Worm (Caenorhabditis elegans) whole organism, L3 larva: ENCODE measurements around the gene C49C3.8.

Source experiments
- R02D3.7 ChIP-seq: fragments of 150-350 bp; optimal IDR thresholded peaks from 2 replicates; lab custom pipeline; 2014; ENCODE audit warnings: missing biosample characterization, missing genetic modification characterization
- ZK546.5 ChIP-seq: sonication (generic microtip); optimal IDR thresholded peaks from 2 replicates; lab custom pipeline; 2017; ENCODE audit warnings: missing biosample characterization, missing genetic modification characterization
- aly-2 ChIP-seq: fragments of 150-350 bp; optimal IDR thresholded peaks from 2 replicates; lab custom pipeline; 2014; ENCODE audit warnings: missing biosample characterization, missing genetic modification characterization
- ama-1 ChIP-seq: fragments of 150-350 bp; optimal IDR thresholded peaks from 2 replicates; lab custom pipeline; 2018
- ceh-16 ChIP-seq: sonication (generic microtip); optimal IDR thresholded peaks from 2 replicates; lab custom pipeline; 2017; ENCODE audit warnings: missing biosample characterization, missing genetic modification characterization
- ceh-28 ChIP-seq: fragments of 150-350 bp; optimal IDR thresholded peaks from 2 replicates; lab custom pipeline; 2014; ENCODE audit warnings: missing biosample characterization, missing genetic modification reagents, missing genetic modification characterization
- ceh-82 ChIP-seq: fragments of 150-350 bp; optimal IDR thresholded peaks from 2 replicates; lab custom pipeline; 2014; ENCODE audit warnings: missing biosample characterization, missing genetic modification characterization
- ceh-9 ChIP-seq: sonication (generic microtip); optimal IDR thresholded peaks from 2 replicates; lab custom pipeline; 2018; ENCODE audit warnings: missing biosample characterization, missing genetic modification characterization
- daf-12 ChIP-seq: fragments of 150-350 bp; optimal IDR thresholded peaks from 2 replicates; lab custom pipeline; 2014; ENCODE audit warnings: missing biosample characterization, missing genetic modification reagents, missing genetic modification characterization
- egl-27 ChIP-seq: sonication (generic microtip); optimal IDR thresholded peaks from 4 replicates; lab custom pipeline; 2017; ENCODE audit warnings: missing biosample characterization, missing genetic modification reagents, missing genetic modification characterization
- egl-5 ChIP-seq: fragments of 150-350 bp; optimal IDR thresholded peaks from 2 replicates; lab custom pipeline; 2017; ENCODE audit warnings: missing biosample characterization, missing genetic modification reagents, missing genetic modification characterization, inconsistent platforms
- elt-1 ChIP-seq: fragments of 150-350 bp; optimal IDR thresholded peaks from 2 replicates; lab custom pipeline; 2014; ENCODE audit warnings: missing biosample characterization, missing genetic modification characterization
- elt-2 ChIP-seq: sonication (generic microtip); optimal IDR thresholded peaks from 2 replicates; lab custom pipeline; 2016; ENCODE audit warnings: missing genetic modification reagents, mild to moderate bottlenecking, missing genetic modification characterization, missing compliant biosample characterization
- elt-3 ChIP-seq, 3 experiments: fragments of 150-350 bp in 1 of 3; sonication (generic microtip) in 2 of 3; optimal IDR thresholded peaks; 2 replicates in 2 of 3; 4 replicates in 1 of 3; lab custom pipeline; 2014 to 2017; ENCODE audit warnings: missing biosample characterization in 3 of 3, missing genetic modification characterization in 3 of 3
- eor-1 ChIP-seq, 2 experiments: fragments of 150-350 bp; optimal IDR thresholded peaks; 2 replicates each; lab custom pipeline; 2014 to 2018; ENCODE audit warnings: missing biosample characterization in 2 of 2, missing genetic modification characterization in 2 of 2
- fkh-10 ChIP-seq: sonication (generic microtip); optimal IDR thresholded peaks from 2 replicates; lab custom pipeline; 2017; ENCODE audit warnings: missing biosample characterization, missing genetic modification reagents, missing genetic modification characterization
- fkh-2 ChIP-seq: fragments of 150-350 bp; optimal IDR thresholded peaks from 2 replicates; lab custom pipeline; 2014; ENCODE audit warnings: missing biosample characterization, missing genetic modification reagents, missing genetic modification characterization
- fos-1 ChIP-seq: fragments of 150-350 bp; optimal IDR thresholded peaks from 2 replicates; lab custom pipeline; 2014; ENCODE audit warnings: missing biosample characterization, missing genetic modification characterization
- hmg-11 ChIP-seq: sonication (generic microtip); optimal IDR thresholded peaks from 2 replicates; lab custom pipeline; 2016; ENCODE audit warnings: missing genetic modification characterization, missing compliant biosample characterization
- jun-1 ChIP-seq: fragments of 150-350 bp; optimal IDR thresholded peaks from 2 replicates; lab custom pipeline; 2014; ENCODE audit warnings: missing biosample characterization, missing genetic modification reagents, missing genetic modification characterization
- lin-15B ChIP-seq: fragments of 150-350 bp; optimal IDR thresholded peaks from 2 replicates; lab custom pipeline; 2014; ENCODE audit warnings: missing biosample characterization, missing genetic modification characterization
- lin-39 ChIP-seq: fragments of 150-350 bp; optimal IDR thresholded peaks from 2 replicates; lab custom pipeline; 2018; ENCODE audit warnings: missing biosample characterization, missing genetic modification reagents, missing genetic modification characterization
- lsy-12 ChIP-seq: sonication (generic microtip); optimal IDR thresholded peaks from 2 replicates; lab custom pipeline; 2016; ENCODE audit warnings: mild to moderate bottlenecking, missing genetic modification characterization, missing compliant biosample characterization
- mdl-1 ChIP-seq: fragments of 150-350 bp; optimal IDR thresholded peaks from 2 replicates; lab custom pipeline; 2014; ENCODE audit warnings: missing biosample characterization, missing genetic modification characterization
- mml-1 ChIP-seq: fragments of 150-350 bp; sonication (generic microtip); optimal IDR thresholded peaks from 3 replicates; lab custom pipeline; 2014; ENCODE audit warnings: missing biosample characterization, missing genetic modification characterization
- nfya-1 ChIP-seq: sonication (generic microtip); optimal IDR thresholded peaks from 2 replicates; lab custom pipeline; 2017; ENCODE audit warnings: missing genetic modification characterization, mild to moderate bottlenecking, missing compliant biosample characterization, antibody characterized with exemption, moderate library complexity; ENCODE audit not compliant: insufficient read depth
- nhr-11 ChIP-seq: fragments of 150-350 bp; optimal IDR thresholded peaks from 2 replicates; lab custom pipeline; 2014; ENCODE audit warnings: missing biosample characterization, missing genetic modification characterization
- nhr-12 ChIP-seq: fragments of 150-350 bp; optimal IDR thresholded peaks from 2 replicates; lab custom pipeline; 2014; ENCODE audit warnings: missing biosample characterization, missing genetic modification characterization
- nhr-23 ChIP-seq: fragments of 150-350 bp; optimal IDR thresholded peaks from 2 replicates; lab custom pipeline; 2014; ENCODE audit warnings: missing biosample characterization, missing genetic modification reagents, missing genetic modification characterization
- nhr-237 ChIP-seq: fragments of 150-350 bp; optimal IDR thresholded peaks from 2 replicates; lab custom pipeline; 2014; ENCODE audit warnings: missing biosample characterization, missing genetic modification characterization
- nhr-25 ChIP-seq: sonication (generic microtip); optimal IDR thresholded peaks from 2 replicates; lab custom pipeline; 2017; ENCODE audit warnings: missing biosample characterization, missing genetic modification characterization
- nhr-28 ChIP-seq: fragments of 150-350 bp; optimal IDR thresholded peaks from 2 replicates; lab custom pipeline; 2014; ENCODE audit warnings: missing biosample characterization, missing genetic modification characterization
- nhr-43 ChIP-seq: sonication (generic microtip); optimal IDR thresholded peaks from 2 replicates; lab custom pipeline; 2016; ENCODE audit warnings: mild to moderate bottlenecking, missing genetic modification characterization, missing compliant biosample characterization; ENCODE audit not compliant: poor library complexity, severe bottlenecking
- nhr-67 ChIP-seq: fragments of 150-350 bp; optimal IDR thresholded peaks from 2 replicates; lab custom pipeline; 2014; ENCODE audit warnings: missing biosample characterization, missing genetic modification characterization
- nhr-76 ChIP-seq: fragments of 150-350 bp; sonication (generic microtip); optimal IDR thresholded peaks from 5 replicates; lab custom pipeline; 2014; ENCODE audit warnings: missing biosample characterization, missing genetic modification characterization
- nhr-77 ChIP-seq: fragments of 150-350 bp; optimal IDR thresholded peaks from 2 replicates; lab custom pipeline; 2014; ENCODE audit warnings: missing biosample characterization, missing genetic modification characterization
- pha-4 ChIP-seq: fragments of 150-350 bp; optimal IDR thresholded peaks from 2 replicates; lab custom pipeline; 2014; ENCODE audit warnings: missing biosample characterization, missing genetic modification reagents, missing genetic modification characterization
- pqm-1 ChIP-seq: fragments of 150-350 bp; optimal IDR thresholded peaks from 2 replicates; lab custom pipeline; 2017; ENCODE audit warnings: missing biosample characterization, missing genetic modification characterization, inconsistent platforms
- sea-2 ChIP-seq: fragments of 150-350 bp; sonication (generic microtip); optimal IDR thresholded peaks from 4 replicates; lab custom pipeline; 2014; ENCODE audit warnings: missing biosample characterization, missing genetic modification reagents, missing genetic modification characterization
- skn-1 ChIP-seq: fragments of 150-350 bp; optimal IDR thresholded peaks from 2 replicates; lab custom pipeline; 2014; ENCODE audit warnings: missing biosample characterization, missing genetic modification characterization
- snpc-4 ChIP-seq: fragments of 150-350 bp; optimal IDR thresholded peaks from 2 replicates; lab custom pipeline; 2014; ENCODE audit warnings: missing biosample characterization, missing genetic modification characterization
- tbx-2 ChIP-seq: sonication (generic microtip); optimal IDR thresholded peaks from 2 replicates; lab custom pipeline; 2016; ENCODE audit warnings: mild to moderate bottlenecking, missing genetic modification characterization, missing compliant biosample characterization
- unc-39 ChIP-seq: sonication (generic microtip); optimal IDR thresholded peaks from 4 replicates; lab custom pipeline; 2017; ENCODE audit warnings: missing biosample characterization, missing genetic modification characterization
- unc-62 ChIP-seq: fragments of 150-350 bp; sonication (generic microtip); optimal IDR thresholded peaks from 4 replicates; lab custom pipeline; 2014; ENCODE audit warnings: missing biosample characterization, missing genetic modification reagents, missing genetic modification characterization
- ztf-11 ChIP-seq: fragments of 150-350 bp; optimal IDR thresholded peaks from 2 replicates; lab custom pipeline; 2014; ENCODE audit warnings: missing biosample characterization, missing genetic modification characterization
- ztf-4 ChIP-seq: fragments of 150-350 bp; optimal IDR thresholded peaks from 2 replicates; lab custom pipeline; 2014; ENCODE audit warnings: missing biosample characterization, missing genetic modification characterization

C49C3.8 gene

ce11 chrIV:17332261-17332660 lies 2.7 kb upstream of the C49C3.8 start, which contains the start of gene C49C3.7:
C49C3.7 (plus strand) TSS chrIV:17332561.
- TF ChIP-seq sea-2 (no peak), elt-1 (tag; lab: Kevin White, UChicago) (no peak), ztf-11 (tag; lab: Kevin White, UChicago) (no peak), aly-2 (tag; lab: Kevin White, UChicago) (no peak), nhr-67 (no peak), mml-1 (tag; lab: Kevin White, UChicago) (no peak), pha-4 (no peak), jun-1 (no peak), snpc-4 (no peak)

ce11 chrIV:17333542-17334281 lies 1.3 kb upstream of the C49C3.8 start, which contains the start of gene C49C3.15:
C49C3.15 (plus strand) TSS chrIV:17334231.
- TF ChIP-seq ztf-4 (tag; lab: Kevin White, UChicago) (no peak), daf-12 (no peak), sea-2 (no peak), nhr-25 (tag; lab: Kevin White, UChicago) (no peak), ceh-28 (tag; lab: Kevin White, UChicago) (no peak), lsy-12 (tag; lab: Kevin White, UChicago) (no peak), egl-27 (tag; lab: Kevin White, UChicago) (no peak), ceh-16 (no peak), nhr-76 (tag; lab: Kevin White, UChicago) (no peak), nhr-43 (tag; lab: Kevin White, UChicago) (no peak), elt-1 (tag; lab: Kevin White, UChicago) (no peak), jun-1 (no peak), unc-39 (tag; lab: Kevin White, UChicago) (no peak), nhr-237 (no peak), elt-3 (tag; optimal IDR thresholded peaks at IDR 0.05; lab: Kevin White, UChicago) (no peak), nhr-11 (no peak), ceh-9 (tag; lab: Kevin White, UChicago) (no peak), nhr-28 (tag; lab: Kevin White, UChicago) (no peak), egl-5 (tag; lab: Kevin White, UChicago) (no peak), fkh-2 (tag; lab: Kevin White, UChicago) (no peak), nhr-23 (peak; percentile 17), ZK546.5 (tag; lab: Kevin White, UChicago) (no peak), nhr-12 (tag; lab: Kevin White, UChicago) (no peak), nfya-1 (tag; lab: Kevin White, UChicago) (peak; percentile 66), nhr-77 (no peak), R02D3.7 (tag; lab: Kevin White, UChicago) (no peak), tbx-2 (tag; lab: Kevin White, UChicago) (no peak), pqm-1 (no peak), unc-62 (GFP tag; lab: Kevin White, UChicago) (no peak), lin-15B (peak; percentile 53), fkh-10 (no peak), mml-1 (tag; lab: Kevin White, UChicago) (no peak), ama-1 (no peak), lin-39 (tag; lab: Kevin White, UChicago) (peak; percentile 12), elt-2 (tag; lab: Kevin White, UChicago) (peak; percentile 36), mdl-1 (no peak), skn-1 (no peak), snpc-4 (no peak), hmg-11 (tag; lab: Kevin White, UChicago) (peak; percentile 45), aly-2 (tag; lab: Kevin White, UChicago) (no peak), eor-1 (tag; optimal IDR thresholded peaks at IDR 0.05; lab: Kevin White, UChicago) (no peak), pha-4 (peak; percentile 40), fos-1 (no peak), nhr-67 (no peak), ceh-82 (no peak)
